Worm (Caenorhabditis elegans) whole organism, mixed stage, embryonic: ENCODE measurements around the gene npr-35.

ENCODE experiments used
- ceh-83 ChIP-seq: fragments of 200-800 bp; sonication (Bioruptor generic); optimal IDR thresholded peaks from 2 replicates; lab custom pipeline; 2018; ENCODE audit warnings: mild to moderate bottlenecking, missing genetic modification characterization, missing compliant biosample characterization
- elt-3 ChIP-seq: fragments of 150-350 bp; optimal IDR thresholded peaks from 2 replicates; lab custom pipeline; 2014; ENCODE audit warnings: missing biosample characterization, missing genetic modification characterization
- lsy-2 ChIP-seq: fragments of 150-350 bp; optimal IDR thresholded peaks from 2 replicates; lab custom pipeline; 2014; ENCODE audit warnings: missing biosample characterization, missing genetic modification characterization
- nhr-28 ChIP-seq: fragments of 150-350 bp; optimal IDR thresholded peaks from 2 replicates; lab custom pipeline; 2014; ENCODE audit warnings: missing biosample characterization, missing genetic modification characterization
- pha-4 ChIP-seq: fragments of 150-350 bp; optimal IDR thresholded peaks from 2 replicates; lab custom pipeline; 2018; ENCODE audit warnings: missing biosample characterization, missing genetic modification reagents, missing genetic modification characterization
- ztf-11 ChIP-seq: fragments of 150-350 bp; optimal IDR thresholded peaks from 2 replicates; lab custom pipeline; 2014; ENCODE audit warnings: missing biosample characterization, missing genetic modification characterization

ce11 chrIV:7790151-7790691 lies 46.6 kb downstream of the npr-35 start:
- TF ChIP-seq pha-4: no peak
- TF ChIP-seq nhr-28 (tag; lab: Kevin White, UChicago): no peak
- TF ChIP-seq ztf-11: no peak
- no peak for TF ChIP-seq ceh-83
- no peak for TF ChIP-seq elt-3 (tag; lab: Kevin White, UChicago)
- no peak for TF ChIP-seq lsy-2 (tag; lab: Kevin White, UChicago)
